Fruit fly (Drosophila melanogaster) Kc167 (cell line): ENCODE measurements around the gene CG8379.

Experiments
- Myc ChIP-seq: fragments of >200 bp; optimal IDR thresholded peaks from 2 replicates; lab custom pipeline; 2017; ENCODE audit warnings: missing external identifiers
- Sin3A ChIP-seq: fragments of >200 bp; optimal IDR thresholded peaks from 2 replicates; lab custom pipeline; 2018; ENCODE audit warnings: missing external identifiers
- h ChIP-seq: fragments of >200 bp; optimal IDR thresholded peaks from 3 replicates; lab custom pipeline; 2018; ENCODE audit warnings: missing external identifiers
- insv ChIP-seq: fragments of >200 bp; optimal IDR thresholded peaks from 3 replicates; lab custom pipeline; 2018; ENCODE audit warnings: missing external identifiers
- psq ChIP-seq: fragments of >200 bp; optimal IDR thresholded peaks from 2 replicates; lab custom pipeline; 2017; ENCODE audit warnings: missing external identifiers
- ttk ChIP-seq: sonication (Bioruptor generic); optimal IDR thresholded peaks from 2 replicates; lab custom pipeline; 2017; ENCODE audit warnings: missing external identifiers

DNA sequence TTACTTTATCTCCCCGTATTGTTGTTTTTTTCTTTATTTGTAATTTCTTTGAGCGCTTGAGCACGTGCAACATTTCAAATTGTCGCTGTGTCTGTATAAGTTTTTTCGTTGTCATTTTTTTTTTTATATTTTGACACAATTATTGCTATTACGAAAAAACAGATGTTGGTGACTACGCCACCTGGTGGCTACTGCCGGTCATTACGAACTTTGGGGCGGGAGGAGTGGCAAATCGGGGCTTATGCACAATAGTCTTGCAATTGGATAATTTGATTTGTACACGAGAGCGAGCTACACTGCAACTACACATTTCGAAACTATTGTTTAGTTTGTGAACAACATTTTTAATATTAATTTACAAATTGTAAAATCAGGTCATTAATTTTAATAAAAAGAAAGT is 35.1 kb downstream of the CG8379 start:
- TF ChIP-seq psq (lab: Kevin White, UChicago) (no peak), Sin3A (lab: Kevin White, UChicago) (no peak), h (lab: Kevin White, UChicago) (no peak), Myc (no peak), insv (lab: Kevin White, UChicago) (no peak), ttk (no peak)
